Fruit fly (Drosophila melanogaster): ENCODE measurements around the gene Pgant7.

- TF ChIP-seq h (optimal IDR thresholded peaks at IDR 0.05): no peak
- TF ChIP-seq insv (optimal IDR thresholded peaks at IDR 0.05): no peak
Observed at dm6 chrX:18517415-18517814, 17.6 kb upstream of the Pgant7 start.

Data from Kc167 (cell line).